Worm (Caenorhabditis elegans) whole organism, L2 larva: ENCODE data around the gene ceeh-2.

Experiments used
- C34F6.9 ChIP-seq: fragments of 150-350 bp; optimal IDR thresholded peaks from 2 replicates; lab custom pipeline; 2014; ENCODE audit warnings: missing biosample characterization, missing genetic modification characterization
- F13H6.1 ChIP-seq: sonication (generic microtip); optimal IDR thresholded peaks from 2 replicates; lab custom pipeline; 2016; ENCODE audit warnings: missing genetic modification characterization, missing compliant biosample characterization
- R02D3.7 ChIP-seq: fragments of 150-350 bp; optimal IDR thresholded peaks from 2 replicates; lab custom pipeline; 2014; ENCODE audit warnings: missing biosample characterization, missing genetic modification characterization
- Y55F3AM.14 ChIP-seq: fragments of 200-800 bp; sonication (Bioruptor generic); optimal IDR thresholded peaks from 2 replicates; lab custom pipeline; 2018; ENCODE audit warnings: mild to moderate bottlenecking, missing genetic modification characterization, missing compliant biosample characterization
- aly-2 ChIP-seq: fragments of 150-350 bp; optimal IDR thresholded peaks from 2 replicates; lab custom pipeline; 2014; ENCODE audit warnings: missing biosample characterization, missing genetic modification characterization
- ama-1 ChIP-seq: fragments of 150-350 bp; optimal IDR thresholded peaks from 2 replicates; lab custom pipeline; 2018; ENCODE audit warnings: inconsistent platforms
- blmp-1 ChIP-seq: sonication (generic microtip); optimal IDR thresholded peaks from 2 replicates; lab custom pipeline; 2017; ENCODE audit warnings: missing genetic modification characterization, mild to moderate bottlenecking, missing compliant biosample characterization, antibody characterized with exemption, moderate library complexity; ENCODE audit not compliant: insufficient read depth
- ceh-16 ChIP-seq: fragments of 150-350 bp; optimal IDR thresholded peaks from 2 replicates; lab custom pipeline; 2014; ENCODE audit warnings: missing biosample characterization, missing genetic modification characterization
- ceh-82 ChIP-seq: fragments of 150-350 bp; optimal IDR thresholded peaks from 2 replicates; lab custom pipeline; 2014; ENCODE audit warnings: missing biosample characterization, missing genetic modification characterization
- crh-2 ChIP-seq: sonication (generic microtip); optimal IDR thresholded peaks from 2 replicates; lab custom pipeline; 2017; ENCODE audit warnings: missing biosample characterization, missing genetic modification characterization
- dmd-4 ChIP-seq: sonication (generic microtip); optimal IDR thresholded peaks from 2 replicates; lab custom pipeline; 2017; ENCODE audit warnings: missing biosample characterization, missing genetic modification characterization
- egl-27 ChIP-seq: sonication (generic microtip); optimal IDR thresholded peaks from 3 replicates; lab custom pipeline; 2017; ENCODE audit warnings: missing biosample characterization, missing genetic modification reagents, missing genetic modification characterization
- elt-1 ChIP-seq: fragments of 150-350 bp; optimal IDR thresholded peaks from 2 replicates; lab custom pipeline; 2014; ENCODE audit warnings: missing biosample characterization, missing genetic modification characterization
- fos-1 ChIP-seq: fragments of 150-350 bp; optimal IDR thresholded peaks from 2 replicates; lab custom pipeline; 2014; ENCODE audit warnings: missing biosample characterization, missing genetic modification characterization
- lin-11 ChIP-seq: fragments of 150-350 bp; sonication (generic microtip); optimal IDR thresholded peaks from 2 replicates; lab custom pipeline; 2014; ENCODE audit warnings: missing biosample characterization, missing genetic modification characterization, inconsistent platforms, mixed read lengths
- lin-13 ChIP-seq: fragments of 150-350 bp; optimal IDR thresholded peaks from 2 replicates; lab custom pipeline; 2014; ENCODE audit warnings: missing biosample characterization, missing genetic modification reagents, missing genetic modification characterization
- lin-39 ChIP-seq: fragments of 150-350 bp; optimal IDR thresholded peaks from 2 replicates; lab custom pipeline; 2014; ENCODE audit warnings: missing biosample characterization, missing genetic modification reagents, missing genetic modification characterization
- lsy-2 ChIP-seq, 2 experiments: fragments of 150-350 bp in 1 of 2; sonication (generic microtip) in 1 of 2; optimal IDR thresholded peaks; 2 replicates each; lab custom pipeline; 2014 to 2017; ENCODE audit warnings: missing biosample characterization in 2 of 2, missing genetic modification characterization in 2 of 2
- mab-5 ChIP-seq: fragments of 150-350 bp; optimal IDR thresholded peaks from 2 replicates; lab custom pipeline; 2014; ENCODE audit warnings: missing biosample characterization, missing genetic modification characterization
- mbf-1 ChIP-seq: sonication (generic microtip); optimal IDR thresholded peaks from 2 replicates; lab custom pipeline; 2017; ENCODE audit warnings: missing biosample characterization, missing genetic modification characterization
- mdl-1 ChIP-seq, 2 experiments: fragments of 150-350 bp in 1 of 2; sonication (generic microtip) in 1 of 2; optimal IDR thresholded peaks; 2 replicates each; lab custom pipeline; 2017; ENCODE audit warnings: missing biosample characterization in 2 of 2, missing genetic modification characterization in 2 of 2
- nhr-11 ChIP-seq: fragments of 150-350 bp; optimal IDR thresholded peaks from 2 replicates; lab custom pipeline; 2014; ENCODE audit warnings: missing biosample characterization, missing genetic modification characterization
- nhr-12 ChIP-seq: fragments of 150-350 bp; optimal IDR thresholded peaks from 2 replicates; lab custom pipeline; 2014; ENCODE audit warnings: missing biosample characterization, missing genetic modification characterization
- nhr-129 ChIP-seq: fragments of 150-350 bp; optimal IDR thresholded peaks from 2 replicates; lab custom pipeline; 2014; ENCODE audit warnings: missing biosample characterization, missing genetic modification characterization
- nhr-23 ChIP-seq: fragments of 150-350 bp; optimal IDR thresholded peaks from 2 replicates; lab custom pipeline; 2014; ENCODE audit warnings: missing biosample characterization, missing genetic modification reagents, missing genetic modification characterization
- nhr-237 ChIP-seq: fragments of 150-350 bp; optimal IDR thresholded peaks from 2 replicates; lab custom pipeline; 2014; ENCODE audit warnings: missing biosample characterization, missing genetic modification characterization
- nhr-25 ChIP-seq: fragments of 150-350 bp; sonication (generic microtip); optimal IDR thresholded peaks from 3 replicates; lab custom pipeline; 2014; ENCODE audit warnings: missing biosample characterization, missing genetic modification characterization
- nhr-6 ChIP-seq: fragments of 150-350 bp; optimal IDR thresholded peaks from 2 replicates; lab custom pipeline; 2014; ENCODE audit warnings: missing biosample characterization, missing genetic modification characterization
- nhr-77 ChIP-seq: fragments of 150-350 bp; optimal IDR thresholded peaks from 2 replicates; lab custom pipeline; 2014; ENCODE audit warnings: missing biosample characterization, missing genetic modification characterization
- sma-3 ChIP-seq: sonication (generic microtip); optimal IDR thresholded peaks from 2 replicates; lab custom pipeline; 2016; ENCODE audit warnings: missing genetic modification reagents, missing genetic modification characterization, missing compliant biosample characterization
- sma-9 ChIP-seq, 2 experiments: fragments of 150-350 bp in 1 of 2; sonication (generic microtip) in 1 of 2; optimal IDR thresholded peaks; 2 replicates each; lab custom pipeline; 2014 to 2016; ENCODE audit warnings: missing genetic modification characterization in 2 of 2, mild to moderate bottlenecking in 1 of 2, missing biosample characterization in 1 of 2, missing compliant biosample characterization in 1 of 2, missing genetic modification reagents in 1 of 2, moderate library complexity in 1 of 2
- snpc-4 ChIP-seq: fragments of 150-350 bp; optimal IDR thresholded peaks from 2 replicates; lab custom pipeline; 2014; ENCODE audit warnings: missing biosample characterization, missing genetic modification characterization
- unc-55 ChIP-seq: fragments of 150-350 bp; sonication (generic microtip); optimal IDR thresholded peaks from 3 replicates; lab custom pipeline; 2014; ENCODE audit warnings: missing biosample characterization, missing genetic modification reagents, missing genetic modification characterization
- unc-62 ChIP-seq: fragments of 150-350 bp; optimal IDR thresholded peaks from 2 replicates; lab custom pipeline; 2014; ENCODE audit warnings: missing biosample characterization, missing genetic modification reagents, missing genetic modification characterization
- zag-1 ChIP-seq: fragments of 150-350 bp; optimal IDR thresholded peaks from 2 replicates; lab custom pipeline; 2014; ENCODE audit warnings: missing biosample characterization, missing genetic modification characterization
- ztf-4 ChIP-seq: fragments of 150-350 bp; optimal IDR thresholded peaks from 2 replicates; lab custom pipeline; 2014; ENCODE audit warnings: missing biosample characterization, missing genetic modification characterization

ceeh-2 gene

ce11 chrV:10323537-10323936 lies 34.2 kb downstream of the ceeh-2 start:
- no peak for TF ChIP-seq egl-27
- no peak for TF ChIP-seq ama-1 (lab: Kevin White, UChicago)
- TF ChIP-seq lin-39, result no peak
- no peak for TF ChIP-seq zag-1 (tag; lab: Kevin White, UChicago)
- no peak for TF ChIP-seq nhr-25
- TF ChIP-seq blmp-1 (tag; lab: Kevin White, UChicago), result no peak
- TF ChIP-seq crh-2 (tag; lab: Kevin White, UChicago), result no peak
- TF ChIP-seq nhr-23 (tag; lab: Kevin White, UChicago), result no peak
- no peak for TF ChIP-seq lin-11
- TF ChIP-seq ceh-16 (tag; lab: Kevin White, UChicago), result no peak
- TF ChIP-seq Y55F3AM.14 (GFP tag; lab: Kevin White, UChicago), result no peak
- no peak for TF ChIP-seq elt-1 (tag; lab: Kevin White, UChicago)
- no peak for TF ChIP-seq nhr-237 (tag; lab: Kevin White, UChicago)
- no peak for TF ChIP-seq dmd-4 (tag; lab: Kevin White, UChicago)
- no peak for TF ChIP-seq nhr-77 (tag; lab: Kevin White, UChicago)
- no peak for TF ChIP-seq sma-3 (GFP tag; lab: Kevin White, UChicago)

- peak; percentile 76 for TF ChIP-seq sma-3 (GFP tag; lab: Kevin White, UChicago)
- no peak for TF ChIP-seq unc-55 (GFP tag; lab: Kevin White, UChicago)
- peak; percentile 52 for TF ChIP-seq F13H6.1
- no peak for TF ChIP-seq Y55F3AM.14 (GFP tag; lab: Kevin White, UChicago)
- TF ChIP-seq snpc-4 (tag; lab: Kevin White, UChicago), result peak; percentile 53
- TF ChIP-seq sma-9 (GFP tag; optimal IDR thresholded peaks at IDR 0.05; lab: Kevin White, UChicago), result peak; percentile 86
- no peak for TF ChIP-seq sma-9 (tag; optimal IDR thresholded peaks at IDR 0.05; lab: Kevin White, UChicago)
- TF ChIP-seq C34F6.9 (tag; lab: Kevin White, UChicago), result peak; percentile 69
- no peak for TF ChIP-seq unc-62 (GFP tag; lab: Kevin White, UChicago)
- peak; percentile 34 for TF ChIP-seq fos-1 (tag; lab: Kevin White, UChicago)
- TF ChIP-seq crh-2 (tag; lab: Kevin White, UChicago), result peak; percentile 66
- no peak for TF ChIP-seq nhr-25
- TF ChIP-seq nhr-129 (tag; lab: Kevin White, UChicago), result peak; percentile 25
These were observed 37.5 kb downstream of the ceeh-2 start, which contains the start of the genes gna-1 and B0024.13 for ce11 chrV:10320101-10320761. Gene gna-1, minus strand, starts transcription at chrV:10320151. Gene B0024.13, plus strand, starts transcription at chrV:10320711.

ce11 chrV:10319434-10319833 lies 38.3 kb downstream of the ceeh-2 start, which contains the start of gene B0024.11:
Gene B0024.11, minus strand, starts transcription at chrV:10319534.
- TF ChIP-seq mbf-1 (tag; lab: Kevin White, UChicago), result no peak
- no peak for TF ChIP-seq lsy-2 (tag; optimal IDR thresholded peaks at IDR 0.05; lab: Kevin White, UChicago)
- no peak for TF ChIP-seq mab-5 (tag; lab: Kevin White, UChicago)
- no peak for TF ChIP-seq lin-39
- no peak for TF ChIP-seq nhr-23 (tag; lab: Kevin White, UChicago)
- TF ChIP-seq nhr-6 (tag; lab: Kevin White, UChicago), result no peak
- no peak for TF ChIP-seq nhr-11 (tag; lab: Kevin White, UChicago)
- TF ChIP-seq nhr-77 (tag; lab: Kevin White, UChicago), result no peak
- no peak for TF ChIP-seq R02D3.7 (tag; lab: Kevin White, UChicago)

ce11 chrV:10317294-10317693 lies 40.4 kb downstream of the ceeh-2 start, which contains the start of gene asps-1:
Gene asps-1, minus strand, starts transcription at chrV:10317394.
- no peak for TF ChIP-seq ztf-4 (tag; lab: Kevin White, UChicago)
- TF ChIP-seq mdl-1 (tag; optimal IDR thresholded peaks at IDR 0.05; lab: Kevin White, UChicago), result no peak
- no peak for TF ChIP-seq aly-2 (tag; lab: Kevin White, UChicago)
- no peak for TF ChIP-seq ceh-82
- no peak for TF ChIP-seq lin-13 (GFP tag; lab: Kevin White, UChicago)
- TF ChIP-seq snpc-4 (tag; lab: Kevin White, UChicago), result no peak
- no peak for TF ChIP-seq nhr-77 (tag; lab: Kevin White, UChicago)
- no peak for TF ChIP-seq nhr-12 (tag; lab: Kevin White, UChicago)
- no peak for TF ChIP-seq mbf-1 (tag; lab: Kevin White, UChicago)
- no peak for TF ChIP-seq zag-1 (tag; lab: Kevin White, UChicago)
